Fruit fly (Drosophila melanogaster): ENCODE measurements around the gene dally.

DNA sequence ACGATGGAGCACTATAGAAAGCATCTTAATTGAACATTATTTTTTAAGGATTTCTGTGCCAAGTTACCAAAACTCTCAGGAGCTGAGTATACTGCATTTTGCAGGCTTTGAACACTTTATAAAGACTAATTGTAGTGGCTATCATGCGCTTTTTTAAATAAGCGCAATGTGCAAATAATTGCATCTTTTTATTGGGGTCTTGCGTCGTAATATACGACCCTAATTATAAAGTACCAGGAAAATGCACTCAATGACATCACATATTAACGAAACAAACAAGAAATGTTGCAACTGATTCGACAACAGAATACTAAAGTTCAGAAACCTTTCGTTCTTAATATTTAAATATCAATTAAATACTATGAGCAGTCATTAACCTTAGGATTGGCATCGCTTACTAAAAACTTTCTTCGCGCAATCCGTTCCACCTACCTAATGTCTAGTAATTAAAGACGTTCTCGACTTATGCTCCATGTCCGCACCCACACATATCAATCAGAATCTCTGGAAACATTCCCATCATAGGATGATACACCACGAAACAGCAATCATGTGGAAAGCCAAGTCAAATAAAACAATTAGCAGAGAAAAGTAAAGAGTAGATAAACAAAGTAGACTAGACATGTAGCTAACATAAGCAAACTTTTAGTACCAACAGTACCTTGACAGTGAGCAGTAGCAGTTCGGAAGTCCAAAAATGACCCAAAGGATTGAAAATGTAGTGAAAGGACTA lies 23.1 kb upstream of the dally start, which contains the start of the genes CG32023 and CG34427:
- TF ChIP-seq usp (GFP tag; optimal IDR thresholded peaks at IDR 0.05): no peak
- TF ChIP-seq Dll (optimal IDR thresholded peaks at IDR 0.05): no peak
- TF ChIP-seq CG8478 (optimal IDR thresholded peaks at IDR 0.05): no peak
- TF ChIP-seq pan (optimal IDR thresholded peaks at IDR 0.05): no peak
- TF ChIP-seq psq (optimal IDR thresholded peaks at IDR 0.05): no peak
- no peak for TF ChIP-seq EcR (GFP tag; optimal IDR thresholded peaks at IDR 0.05)
